Fruit fly (Drosophila melanogaster): ENCODE results near the gene nbs.

DNA sequence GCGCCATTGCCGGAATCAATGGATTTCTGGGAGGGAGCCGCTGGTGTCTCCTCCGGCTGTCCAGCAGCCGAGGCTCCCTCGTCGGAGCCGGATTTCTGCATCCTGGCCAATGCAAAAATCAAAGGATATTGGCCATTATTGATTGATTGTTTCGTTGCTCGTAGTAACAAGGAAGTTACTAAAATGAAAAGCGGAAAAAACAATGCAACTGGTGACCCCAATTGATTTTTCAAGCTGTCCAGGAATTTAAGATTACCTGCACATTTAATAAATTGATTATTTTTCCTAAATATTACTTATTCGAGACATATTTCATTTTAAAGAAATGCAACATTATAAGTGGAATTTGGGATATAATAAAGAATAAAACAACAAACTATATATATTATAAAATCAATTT lies 19.5 kb downstream of the nbs start, which contains the start of gene CG6761:
- TF ChIP-seq kay (GFP tag; ENCODE audit: borderline replicate concordance) = no peak
- TF ChIP-seq toe (GFP tag; optimal IDR thresholded peaks at IDR 0.05) = no peak
- TF ChIP-seq Crg-1 (GFP tag; optimal IDR thresholded peaks at IDR 0.05) = no peak
- no peak for TF ChIP-seq CG7045 (GFP tag; optimal IDR thresholded peaks at IDR 0.05)

Data from whole organism, adult.